Worm (Caenorhabditis elegans) whole organism, L1 larva: Measurements from ENCODE around the gene F35G12.7.

Source experiments
- ama-1 ChIP-seq: fragments of 150-350 bp; optimal IDR thresholded peaks from 2 replicates; lab custom pipeline; 2014
- ceh-82 ChIP-seq, 3 experiments: fragments of 150-350 bp in 1 of 3; sonication (generic microtip) in 2 of 3; optimal IDR thresholded peaks; 2 replicates each; lab custom pipeline; 2014 to 2017; ENCODE audit warnings: missing biosample characterization in 3 of 3, missing genetic modification characterization in 3 of 3
- egl-13 ChIP-seq: sonication (generic microtip); optimal IDR thresholded peaks from 2 replicates; lab custom pipeline; 2016; ENCODE audit warnings: missing genotype, missing genetic modification reagents, missing genetic modification characterization, missing compliant biosample characterization
- fkh-4 ChIP-seq: sonication (generic microtip); optimal IDR thresholded peaks from 2 replicates; lab custom pipeline; 2016; ENCODE audit warnings: missing compliant biosample characterization, missing genetic modification characterization, borderline replicate concordance
- lin-39 ChIP-seq: fragments of 150-350 bp; optimal IDR thresholded peaks from 2 replicates; lab custom pipeline; 2014; ENCODE audit warnings: missing biosample characterization, missing genetic modification reagents, missing genetic modification characterization
- nhr-11 ChIP-seq: fragments of 150-350 bp; optimal IDR thresholded peaks from 2 replicates; lab custom pipeline; 2014; ENCODE audit warnings: missing biosample characterization, missing genetic modification characterization
- nhr-77 ChIP-seq: fragments of 150-350 bp; optimal IDR thresholded peaks from 2 replicates; lab custom pipeline; 2014; ENCODE audit warnings: missing biosample characterization, missing genetic modification characterization
- pqm-1 ChIP-seq: sonication (generic microtip); optimal IDR thresholded peaks from 3 replicates; lab custom pipeline; 2017; ENCODE audit warnings: missing biosample characterization, missing genetic modification characterization
- skn-1 ChIP-seq: fragments of 150-350 bp; optimal IDR thresholded peaks from 2 replicates; lab custom pipeline; 2014; ENCODE audit warnings: missing biosample characterization, missing genetic modification characterization
- snpc-4 ChIP-seq: fragments of 150-350 bp; optimal IDR thresholded peaks from 2 replicates; lab custom pipeline; 2014; ENCODE audit warnings: missing biosample characterization, missing genetic modification characterization
- snu-23 ChIP-seq: sonication (generic microtip); optimal IDR thresholded peaks from 2 replicates; lab custom pipeline; 2016; ENCODE audit warnings: missing genetic modification characterization, missing compliant biosample characterization
- sptf-1 ChIP-seq: fragments of 150-350 bp; optimal IDR thresholded peaks from 2 replicates; lab custom pipeline; 2014; ENCODE audit warnings: missing biosample characterization, missing genetic modification characterization
- unc-62 ChIP-seq: fragments of 150-350 bp; optimal IDR thresholded peaks from 2 replicates; lab custom pipeline; 2014; ENCODE audit warnings: missing biosample characterization, missing genetic modification reagents, missing genetic modification characterization
- ztf-11 ChIP-seq, 2 experiments: sonication (generic microtip); optimal IDR thresholded peaks; 2 replicates each; lab custom pipeline; 2016 to 2017; ENCODE audit warnings: missing genetic modification characterization in 2 of 2, missing biosample characterization in 1 of 2, missing compliant biosample characterization in 1 of 2

ce11 chrIII:4548739-4549138 lies 38.4 kb downstream of the F35G12.7 start, which contains the start of gene M88.4:
- TF ChIP-seq pqm-1 (tag; lab: Kevin White, UChicago) (no peak), fkh-4 (tag; lab: Kevin White, UChicago) (no peak), lin-39 (tag; lab: Kevin White, UChicago) (no peak), ceh-82 (tag; optimal IDR thresholded peaks at IDR 0.05; lab: Kevin White, UChicago) (no peak), nhr-77 (no peak), unc-62 (GFP tag; lab: Kevin White, UChicago) (no peak), snu-23 (GFP tag; lab: Kevin White, UChicago) (no peak), sptf-1 (tag; lab: Kevin White, UChicago) (no peak), skn-1 (tag; lab: Kevin White, UChicago) (no peak), egl-13 (tag; lab: Kevin White, UChicago) (no peak), nhr-11 (no peak), ztf-11 (tag; optimal IDR thresholded peaks at IDR 0.05; lab: Kevin White, UChicago) (no peak), ama-1 (lab: Kevin White, UChicago) (no peak), snpc-4 (tag; lab: Kevin White, UChicago) (no peak)
